Worm (Caenorhabditis elegans) whole organism, young adult: ENCODE measurements around the gene Y73B6BL.12.

Source experiments
- B0035.1 ChIP-seq: sonication (generic microtip); optimal IDR thresholded peaks from 2 replicates; lab custom pipeline; 2016; ENCODE audit warnings: missing genetic modification characterization, mild to moderate bottlenecking, missing compliant biosample characterization, missing genotype, missing genetic modification reagents
- B0261.1 ChIP-seq: sonication (generic microtip); optimal IDR thresholded peaks from 2 replicates; lab custom pipeline; 2016; ENCODE audit warnings: mild to moderate bottlenecking, missing genetic modification characterization, moderate library complexity, missing compliant biosample characterization
- C17E4.6 ChIP-seq: fragments of 200-800 bp; sonication (Bioruptor generic); IDR thresholded peaks from 2 replicates; pipeline ENCODE4 v1.3.6; 2022; ENCODE audit warnings: missing genetic modification reagents, missing genetic modification characterization, missing compliant biosample characterization
- F10E7.11 ChIP-seq: sonication (generic microtip); optimal IDR thresholded peaks from 2 replicates; lab custom pipeline; 2017; ENCODE audit warnings: mild to moderate bottlenecking, missing genetic modification characterization, moderate library complexity, missing compliant biosample characterization
- F23B12.7 ChIP-seq: sonication (generic microtip); optimal IDR thresholded peaks from 2 replicates; lab custom pipeline; 2017; ENCODE audit warnings: missing genetic modification characterization, mild to moderate bottlenecking, missing compliant biosample characterization, antibody characterized with exemption, moderate library complexity; ENCODE audit not compliant: insufficient read depth
- F33H1.4 ChIP-seq: fragments of 200-800 bp; sonication (Bioruptor generic); IDR thresholded peaks from 2 replicates; pipeline ENCODE4 v1.3.6; 2022; ENCODE audit warnings: missing genetic modification reagents, missing genetic modification characterization, missing compliant biosample characterization
- F39B2.1 ChIP-seq: fragments of 200-800 bp; sonication (Bioruptor generic); IDR thresholded peaks from 2 replicates; pipeline ENCODE4 v1.3.6; 2022; ENCODE audit warnings: missing genetic modification reagents, missing genetic modification characterization, missing compliant biosample characterization
- F49E8.2 ChIP-seq: sonication (generic microtip); optimal IDR thresholded peaks from 3 replicates; lab custom pipeline; 2017; ENCODE audit warnings: missing genetic modification characterization, mild to moderate bottlenecking, missing compliant biosample characterization, antibody characterized with exemption, moderate library complexity; ENCODE audit not compliant: insufficient read depth
- F57A8.1 ChIP-seq: fragments of 200-800 bp; sonication (Bioruptor generic); optimal IDR thresholded peaks from 2 replicates; lab custom pipeline; 2018; ENCODE audit warnings: mild to moderate bottlenecking, missing genetic modification characterization, moderate library complexity, missing compliant biosample characterization
- T26A5.8 ChIP-seq: sonication (generic microtip); optimal IDR thresholded peaks from 2 replicates; lab custom pipeline; 2016; ENCODE audit warnings: missing genetic modification characterization, missing compliant biosample characterization
- Y56A3A.18 ChIP-seq: fragments of 200-800 bp; sonication (Bioruptor generic); IDR thresholded peaks from 2 replicates; pipeline ENCODE4 v1.3.6; 2022; ENCODE audit warnings: missing genetic modification reagents, missing genetic modification characterization, missing compliant biosample characterization
- Y67H2A.10 ChIP-seq: fragments of 200-800 bp; sonication (Bioruptor generic); conservative IDR thresholded peaks from 2 replicates; pipeline ENCODE4 v1.3.6; 2022; ENCODE audit warnings: missing genetic modification reagents, missing genetic modification characterization, missing compliant biosample characterization
- ama-1 ChIP-seq, 3 experiments: fragments of 150-350 bp in 1 of 3; sonication (generic microtip) in 2 of 3; optimal IDR thresholded peaks; 2 replicates each; lab custom pipeline; 2014 to 2018; ENCODE audit warnings: missing biosample characterization in 2 of 3, missing genetic modification characterization in 2 of 3, missing genetic modification reagents in 2 of 3
- aptf-3 ChIP-seq: fragments of 200-800 bp; sonication (Bioruptor generic); IDR thresholded peaks from 2 replicates; pipeline ENCODE4 v1.3.6; 2022; ENCODE audit warnings: missing genetic modification characterization, missing compliant biosample characterization
- atf-7 ChIP-seq: sonication (generic microtip); optimal IDR thresholded peaks from 2 replicates; lab custom pipeline; 2017; ENCODE audit warnings: mild to moderate bottlenecking, missing genetic modification characterization, missing compliant biosample characterization
- attf-5 ChIP-seq: fragments of 200-800 bp; sonication (Bioruptor generic); optimal IDR thresholded peaks from 2 replicates; lab custom pipeline; 2018; ENCODE audit warnings: mild to moderate bottlenecking, missing genetic modification characterization, missing compliant biosample characterization
- attf-6 ChIP-seq: fragments of 200-800 bp; sonication (Bioruptor generic); IDR thresholded peaks from 2 replicates; pipeline ENCODE4 v1.3.6; 2022; ENCODE audit warnings: missing genetic modification reagents, missing genetic modification characterization, missing compliant biosample characterization
- ceh-100 ChIP-seq: fragments of 200-800 bp; sonication (Bioruptor generic); IDR thresholded peaks from 2 replicates; pipeline ENCODE4 v1.3.6; 2022; ENCODE audit warnings: missing genetic modification reagents, missing genetic modification characterization, missing compliant biosample characterization
- ceh-40 ChIP-seq: fragments of 200-800 bp; sonication (Bioruptor generic); IDR thresholded peaks from 2 replicates; pipeline ENCODE4 v1.3.6; 2022; ENCODE audit warnings: missing genetic modification characterization, missing compliant biosample characterization
- ceh-91 ChIP-seq: fragments of 200-800 bp; sonication (Bioruptor generic); IDR thresholded peaks from 2 replicates; pipeline ENCODE4 v1.3.6; 2022; ENCODE audit warnings: missing genetic modification reagents, missing genetic modification characterization, missing compliant biosample characterization
- egl-44 ChIP-seq: fragments of 200-800 bp; sonication (Bioruptor generic); IDR thresholded peaks from 2 replicates; pipeline ENCODE4 v1.3.6; 2022; ENCODE audit warnings: missing genetic modification reagents, missing genetic modification characterization, missing compliant biosample characterization
- egrh-3 ChIP-seq: fragments of 200-800 bp; sonication (Bioruptor generic); IDR thresholded peaks from 2 replicates; pipeline ENCODE4 v1.3.6; 2022; ENCODE audit warnings: missing genetic modification reagents, missing genetic modification characterization, missing compliant biosample characterization
- hmg-20 ChIP-seq: fragments of 200-800 bp; sonication (Bioruptor generic); IDR thresholded peaks from 2 replicates; pipeline ENCODE4 v1.3.6; 2022; ENCODE audit warnings: missing genetic modification reagents, missing genetic modification characterization, missing compliant biosample characterization
- hsf-1 ChIP-seq: fragments of 200-800 bp; sonication (Bioruptor generic); IDR thresholded peaks from 2 replicates; pipeline ENCODE4 v1.3.6; 2022; ENCODE audit warnings: missing genetic modification reagents, missing genetic modification characterization, missing compliant biosample characterization
- lin-35 ChIP-seq, 3 experiments: fragments of 150-350 bp in 2 of 3; sonication (generic microtip) in 1 of 3; optimal IDR thresholded peaks; 2 replicates each; lab custom pipeline; 2014 to 2018; ENCODE audit warnings: missing biosample characterization in 3 of 3, missing genetic modification characterization in 3 of 3, missing genetic modification reagents in 3 of 3
- lir-1 ChIP-seq: fragments of 200-800 bp; sonication (Bioruptor generic); conservative IDR thresholded peaks from 2 replicates; pipeline ENCODE4 v1.3.6; 2022; ENCODE audit warnings: missing genetic modification reagents, missing genetic modification characterization, missing compliant biosample characterization
- madf-10 ChIP-seq: sonication (generic microtip); optimal IDR thresholded peaks from 2 replicates; lab custom pipeline; 2016; ENCODE audit warnings: mild to moderate bottlenecking, missing genetic modification characterization, missing compliant biosample characterization
- madf-6 ChIP-seq: fragments of 200-800 bp; sonication (Bioruptor generic); IDR thresholded peaks from 2 replicates; pipeline ENCODE4 v1.3.6; 2022; ENCODE audit warnings: missing genetic modification reagents, missing genetic modification characterization, missing compliant biosample characterization
- madf-8 ChIP-seq: fragments of 200-800 bp; sonication (Bioruptor generic); conservative IDR thresholded peaks from 2 replicates; pipeline ENCODE4 v1.3.6; 2022; ENCODE audit warnings: missing genetic modification reagents, missing genetic modification characterization, missing compliant biosample characterization
- mcd-1 ChIP-seq: fragments of 200-800 bp; sonication (Bioruptor generic); IDR thresholded peaks from 2 replicates; pipeline ENCODE4 v1.3.6; 2022; ENCODE audit warnings: missing genetic modification reagents, missing genetic modification characterization, missing compliant biosample characterization
- mel-28 ChIP-seq: sonication (generic microtip); optimal IDR thresholded peaks from 2 replicates; lab custom pipeline; 2016; ENCODE audit warnings: borderline replicate concordance, mild to moderate bottlenecking, missing genetic modification characterization, missing compliant biosample characterization
- mes-4 ChIP-seq: sonication (generic microtip); optimal IDR thresholded peaks from 2 replicates; lab custom pipeline; 2016; ENCODE audit warnings: missing genotype, missing genetic modification characterization, missing compliant biosample characterization
- nhr-120 ChIP-seq: fragments of 200-800 bp; sonication (Bioruptor generic); IDR thresholded peaks from 2 replicates; pipeline ENCODE4 v1.3.6; 2022; ENCODE audit warnings: missing genetic modification characterization, missing compliant biosample characterization
- nhr-80 ChIP-seq: sonication (generic microtip); optimal IDR thresholded peaks from 2 replicates; lab custom pipeline; 2016; ENCODE audit warnings: missing genetic modification characterization, missing compliant biosample characterization
- pbrm-1 ChIP-seq: fragments of 200-800 bp; sonication (Bioruptor generic); IDR thresholded peaks from 2 replicates; pipeline ENCODE4 v1.3.6; 2022; ENCODE audit warnings: missing genetic modification reagents, missing genetic modification characterization, missing compliant biosample characterization
- pha-4 ChIP-seq: fragments of 150-350 bp; sonication (generic microtip); optimal IDR thresholded peaks from 2 replicates; lab custom pipeline; 2014; ENCODE audit warnings: missing biosample characterization, missing genetic modification reagents, missing genetic modification characterization
- rec-8 ChIP-seq, 2 experiments: sonication (generic microtip); optimal IDR thresholded peaks; 2 replicates each; lab custom pipeline; 2016; ENCODE audit warnings: mild to moderate bottlenecking in 2 of 2, missing genetic modification characterization in 2 of 2, missing genetic modification reagents in 2 of 2, missing genotype in 2 of 2, missing biosample characterization in 1 of 2, missing compliant biosample characterization in 1 of 2, moderate library complexity in 1 of 2
- rpc-1 ChIP-seq, 2 experiments: fragments of 150-350 bp in 1 of 2; sonication (generic microtip) in 1 of 2; optimal IDR thresholded peaks; 2 replicates each; lab custom pipeline; 2014 to 2018; ENCODE audit warnings: missing biosample characterization in 1 of 2, missing genetic modification characterization in 1 of 2, missing genetic modification reagents in 1 of 2, missing genotype in 1 of 2
- snpc-1.3 ChIP-seq: sonication (generic microtip); optimal IDR thresholded peaks from 2 replicates; lab custom pipeline; 2017; ENCODE audit warnings: missing genetic modification characterization, mild to moderate bottlenecking, missing compliant biosample characterization, antibody characterized with exemption, moderate library complexity, missing genotype, missing genetic modification reagents; ENCODE audit not compliant: insufficient read depth
- somi-1 ChIP-seq: fragments of 200-800 bp; sonication (Bioruptor generic); optimal IDR thresholded peaks from 2 replicates; lab custom pipeline; 2018; ENCODE audit warnings: mild to moderate bottlenecking, missing genetic modification characterization, missing compliant biosample characterization
- unc-62 ChIP-seq: fragments of 150-350 bp; optimal IDR thresholded peaks from 2 replicates; lab custom pipeline; 2014; ENCODE audit warnings: missing biosample characterization, missing genetic modification reagents, missing genetic modification characterization
- zim-3 ChIP-seq: sonication (generic microtip); optimal IDR thresholded peaks from 2 replicates; lab custom pipeline; 2017; ENCODE audit warnings: mild to moderate bottlenecking, missing genetic modification characterization, moderate library complexity, missing compliant biosample characterization
- ztf-18 ChIP-seq: sonication (generic microtip); optimal IDR thresholded peaks from 2 replicates; lab custom pipeline; 2016; ENCODE audit warnings: missing genotype, mild to moderate bottlenecking, missing genetic modification characterization, missing compliant biosample characterization
- ztf-6 ChIP-seq: fragments of 200-800 bp; sonication (Bioruptor generic); IDR thresholded peaks from 2 replicates; pipeline ENCODE4 v1.3.6; 2022; ENCODE audit warnings: missing genetic modification reagents, missing genetic modification characterization, missing compliant biosample characterization

The Y73B6BL.12 gene

DNA sequence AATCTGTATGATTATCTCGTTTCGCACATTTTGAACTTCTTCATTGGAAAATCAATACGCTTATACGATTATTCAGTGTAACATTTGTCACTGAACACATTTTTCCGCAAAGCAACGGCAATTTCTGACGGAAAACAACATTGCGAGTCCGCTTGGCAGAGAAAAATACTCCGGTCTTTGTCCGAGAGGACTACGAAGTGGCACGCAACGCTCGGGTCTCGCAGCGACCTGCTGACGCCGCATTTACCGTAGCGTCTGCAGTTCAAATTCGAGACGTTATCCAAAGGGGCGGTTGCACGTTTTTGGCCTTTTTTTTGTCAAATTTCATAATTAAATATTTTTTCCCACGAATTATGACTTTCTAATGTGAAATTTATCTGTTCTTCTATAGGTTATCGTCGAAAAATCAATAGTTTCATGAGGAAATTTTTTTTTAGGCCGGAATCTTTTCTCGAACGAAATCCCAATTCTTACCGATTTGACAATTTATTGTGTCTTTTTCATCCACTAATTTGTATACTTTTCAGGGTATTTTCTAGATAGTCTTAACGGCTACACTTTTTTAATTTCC is 6.5 kb upstream of the Y73B6BL.12 start, which contains the start of gene sqd-1 (continued):
- TF ChIP-seq zim-3 (tag; lab: Kevin White, UChicago) = peak; percentile 89
- peak; percentile 86; the same call in 1 of the 2 replicates for TF ChIP-seq egl-44 (GFP tag; lab: Robert Waterston, UW)
- TF ChIP-seq Y56A3A.18 (GFP tag; lab: Robert Waterston, UW) = peak; percentile 91
- peak; percentile 100 for TF ChIP-seq F33H1.4
- peak; percentile 96 for TF ChIP-seq pbrm-1 (GFP tag; lab: Robert Waterston, UW)
- no peak for TF ChIP-seq F39B2.1 (GFP tag; lab: Robert Waterston, UW)
- no peak for TF ChIP-seq F57A8.1 (GFP tag; lab: Kevin White, UChicago)
- peak; percentile 76; the same call in 1 of the 2 replicates for TF ChIP-seq hsf-1
- peak; percentile 30 for TF ChIP-seq nhr-80
- TF ChIP-seq mes-4 (tag; lab: Kevin White, UChicago) = no peak
- peak; percentile 48 for TF ChIP-seq ztf-18 (tag; lab: Kevin White, UChicago)

ce11 chrIV:6321667-6322066 is 4.4 kb upstream of the Y73B6BL.12 start, which contains the start of gene Y73B6BL.29:
Gene Y73B6BL.29 (plus strand): TSS chrIV:6321929.
- peak; percentile 35 for TF ChIP-seq somi-1 (GFP tag; lab: Kevin White, UChicago)
- peak; percentile 65 for TF ChIP-seq attf-6
- TF ChIP-seq ceh-91 (GFP tag; lab: Robert Waterston, UW) = peak; percentile 64; the same call in 1 of the 2 replicates
- TF ChIP-seq egrh-3 (GFP tag; lab: Robert Waterston, UW) = no peak
- peak; percentile 90 for TF ChIP-seq lir-1 (GFP tag; lab: Robert Waterston, UW)
- TF ChIP-seq ama-1 (optimal IDR thresholded peaks at IDR 0.05; lab: Kevin White, UChicago) = no peak
- peak in 1 of 2 experiments; percentile 69 for TF ChIP-seq ama-1 (GFP tag; optimal IDR thresholded peaks at IDR 0.05; lab: Kevin White, UChicago)
- TF ChIP-seq B0035.1 (tag; lab: Kevin White, UChicago) = peak; percentile 78
- TF ChIP-seq F23B12.7 = peak; percentile 24
- TF ChIP-seq ztf-18 (tag; lab: Kevin White, UChicago) = peak; percentile 49
- 0 out of 2 replicates have a peak, but pooled peaks have one; percentile 43 for TF ChIP-seq ceh-40 (GFP tag; lab: Robert Waterston, UW)
- TF ChIP-seq nhr-120 = no peak
- TF ChIP-seq unc-62 (GFP tag; lab: Kevin White, UChicago) = no peak
- TF ChIP-seq mcd-1 (GFP tag; lab: Robert Waterston, UW) = peak; percentile 81
- TF ChIP-seq madf-8 (GFP tag; lab: Robert Waterston, UW) = peak; percentile 55; the same call in 1 of the 2 replicates
- TF ChIP-seq B0261.1 (tag; lab: Kevin White, UChicago) = peak; percentile 12
- peak; percentile 65 for TF ChIP-seq atf-7
- TF ChIP-seq mes-4 (tag; lab: Kevin White, UChicago) = no peak
- peak; percentile 61 for TF ChIP-seq F10E7.11 (tag; lab: Kevin White, UChicago)
- no peak for TF ChIP-seq aptf-3 (GFP tag; lab: Robert Waterston, UW)
- peak; percentile 69 for TF ChIP-seq madf-6
- peak; percentile 72 for TF ChIP-seq madf-10 (tag; lab: Kevin White, UChicago)
- TF ChIP-seq mel-28 (tag; lab: Kevin White, UChicago) = no peak
- TF ChIP-seq pha-4 = no peak
- no peak for TF ChIP-seq Y56A3A.18 (GFP tag; lab: Robert Waterston, UW)
- peak; percentile 39 for TF ChIP-seq attf-5 (GFP tag; lab: Kevin White, UChicago)
- TF ChIP-seq F49E8.2 = no peak
- peak; percentile 80 for TF ChIP-seq hmg-20 (GFP tag; lab: Robert Waterston, UW)
- peak; percentile 73; the same call in 1 of the 2 replicates for TF ChIP-seq ceh-100 (GFP tag; lab: Robert Waterston, UW)
- TF ChIP-seq Y67H2A.10 (GFP tag; lab: Robert Waterston, UW) = no peak
- peak; percentile 69 to 87 for TF ChIP-seq rec-8 (tag; optimal IDR thresholded peaks at IDR 0.05; lab: Kevin White, UChicago)
- 0 out of 2 replicates have a peak, but pooled peaks have one; percentile 14 for TF ChIP-seq ztf-6 (GFP tag; lab: Robert Waterston, UW)
- no peak for TF ChIP-seq C17E4.6 (GFP tag; lab: Robert Waterston, UW)
- peak in 2 of 3 experiments; percentile 69 to 95 for TF ChIP-seq lin-35 (GFP tag; optimal IDR thresholded peaks at IDR 0.05; lab: Kevin White, UChicago)
- TF ChIP-seq rpc-1 (optimal IDR thresholded peaks at IDR 0.05; lab: Kevin White, UChicago) = no peak
- TF ChIP-seq rpc-1 (tag; optimal IDR thresholded peaks at IDR 0.05; lab: Kevin White, UChicago) = no peak
- peak; percentile 66 for TF ChIP-seq snpc-1.3
- TF ChIP-seq T26A5.8 (tag; lab: Kevin White, UChicago) = no peak
